Fruit fly (Drosophila melanogaster): ENCODE measurements around the gene Sema1a.

Gene Sema1a

dm6 chr2L:8543102-8543501 is 1.2 kb downstream of the Sema1a start:
- peak; percentile 41 for TF ChIP-seq CG33557 (GFP tag; optimal IDR thresholded peaks at IDR 0.05)
- TF ChIP-seq CG12071 (GFP tag; optimal IDR thresholded peaks at IDR 0.05), result no peak
- TF ChIP-seq B-H2 (GFP tag; optimal IDR thresholded peaks at IDR 0.05), result no peak
- no peak for TF ChIP-seq CG15073 (GFP tag; optimal IDR thresholded peaks at IDR 0.05)
- no peak for TF ChIP-seq CG18476 (GFP tag; optimal IDR thresholded peaks at IDR 0.05)
- TF ChIP-seq zen2 (GFP tag; IDR thresholded peaks at IDR 0.05; ENCODE audit: partially characterized antibody), result no peak
- no peak for TF ChIP-seq slp2 (GFP tag; optimal IDR thresholded peaks at IDR 0.05)
- peak; percentile 23 for TF ChIP-seq CG12391 (tag; optimal IDR thresholded peaks at IDR 0.05)
- no peak for TF ChIP-seq CG1647 (GFP tag; optimal IDR thresholded peaks at IDR 0.05)
- TF ChIP-seq scrt (GFP tag; optimal IDR thresholded peaks at IDR 0.05), result no peak
- TF ChIP-seq yki (optimal IDR thresholded peaks at IDR 0.05), result no peak
- TF ChIP-seq CG18599 (GFP tag; optimal IDR thresholded peaks at IDR 0.05), result peak; percentile 20
- no peak for TF ChIP-seq CG4404 (GFP tag; IDR thresholded peaks at IDR 0.05)
- TF ChIP-seq croc (GFP tag; conservative IDR thresholded peaks at IDR 0.05), result no peak
- no peak for TF ChIP-seq Aef1 (GFP tag; IDR thresholded peaks at IDR 0.05)
- no peak for TF ChIP-seq nau (GFP tag; optimal IDR thresholded peaks at IDR 0.05)
- peak; percentile 37; the same call in 1 of the 2 replicates for TF ChIP-seq Rfx (GFP tag; IDR thresholded peaks at IDR 0.05)
- TF ChIP-seq unpg (GFP tag; optimal IDR thresholded peaks at IDR 0.05), result no peak
- TF ChIP-seq Dbx (GFP tag; IDR thresholded peaks at IDR 0.05), result no peak
- no peak for TF ChIP-seq CG4328 (GFP tag; optimal IDR thresholded peaks at IDR 0.05)
- no peak for TF ChIP-seq Fer3 (tag; optimal IDR thresholded peaks at IDR 0.05)
- peak; percentile 58 for TF ChIP-seq onecut (GFP tag; IDR thresholded peaks at IDR 0.05)
- TF ChIP-seq CG9932 (GFP tag; IDR thresholded peaks at IDR 0.05), result no peak
- no peak for TF ChIP-seq Sry-β (GFP tag; optimal IDR thresholded peaks at IDR 0.05)
- TF ChIP-seq pb (GFP tag; optimal IDR thresholded peaks at IDR 0.05), result no peak
- peak; percentile 21 for TF ChIP-seq her (GFP tag; optimal IDR thresholded peaks at IDR 0.05)
- TF ChIP-seq grn (GFP tag; optimal IDR thresholded peaks at IDR 0.05), result no peak
- peak; percentile 17 for TF ChIP-seq CG10267 (tag; optimal IDR thresholded peaks at IDR 0.05)
- TF ChIP-seq BtbVII (GFP tag; optimal IDR thresholded peaks at IDR 0.05), result no peak
- no peak for TF ChIP-seq CG6813 (GFP tag; optimal IDR thresholded peaks at IDR 0.05)
- TF ChIP-seq CG12744 (GFP tag; optimal IDR thresholded peaks at IDR 0.05), result no peak
- TF ChIP-seq CG14441 (GFP tag; IDR thresholded peaks at IDR 0.05), result no peak
- peak; percentile 86 for TF ChIP-seq chm (GFP tag; IDR thresholded peaks at IDR 0.05)
- TF ChIP-seq CG2875 (GFP tag; optimal IDR thresholded peaks at IDR 0.05), result peak; percentile 41
- TF ChIP-seq CG6683 (GFP tag; optimal IDR thresholded peaks at IDR 0.05), result no peak
- no peak for TF ChIP-seq Sox100B (GFP tag; optimal IDR thresholded peaks at IDR 0.05)
- no peak for TF ChIP-seq CG18764 (GFP tag; optimal IDR thresholded peaks at IDR 0.05)
- no peak for TF ChIP-seq CG8478 (optimal IDR thresholded peaks at IDR 0.05)
- TF ChIP-seq Jarid2 (GFP tag; optimal IDR thresholded peaks at IDR 0.05), result peak; percentile 87
- peak; percentile 4 for TF ChIP-seq CG3407 (GFP tag; optimal IDR thresholded peaks at IDR 0.05)
- peak; percentile 27 for TF ChIP-seq CG12769 (tag; optimal IDR thresholded peaks at IDR 0.05)
- TF ChIP-seq vfl (GFP tag; optimal IDR thresholded peaks at IDR 0.05), result no peak
- TF ChIP-seq wor (GFP tag; IDR thresholded peaks at IDR 0.05), result no peak
- no peak for TF ChIP-seq CG31388 (GFP tag; optimal IDR thresholded peaks at IDR 0.05)
- no peak for TF ChIP-seq twi (tag; optimal IDR thresholded peaks at IDR 0.05)
- no peak for TF ChIP-seq Vsx1 (GFP tag; optimal IDR thresholded peaks at IDR 0.05)
- TF ChIP-seq NfI (GFP tag; optimal IDR thresholded peaks at IDR 0.05), result no peak
- TF ChIP-seq CG4820 (GFP tag; optimal IDR thresholded peaks at IDR 0.05), result no peak
- no peak for TF ChIP-seq ems (GFP tag; optimal IDR thresholded peaks at IDR 0.05)
- TF ChIP-seq CG13296 (GFP tag; optimal IDR thresholded peaks at IDR 0.05), result no peak
- no peak for TF ChIP-seq org-1 (GFP tag; optimal IDR thresholded peaks at IDR 0.05)
- no peak for TF ChIP-seq tx (GFP tag; optimal IDR thresholded peaks at IDR 0.05)

Measured in whole organism, embryonic.